Fruit fly (Drosophila melanogaster) whole organism, wandering third instar larva: ENCODE measurements around the gene ChAT.
A peak's percentile ranks its signal among the peaks of the same experiment; 100 is the strongest.

Experiments
- Abd-B ChIP-seq: fragments of >200 bp; optimal IDR thresholded peaks from 2 replicates; lab custom pipeline; 2017; ENCODE audit warnings: missing biosample characterization, missing genetic modification characterization
- CG32264 ChIP-seq: fragments of 200-800 bp; sonication (Bioruptor generic); optimal IDR thresholded peaks from 2 replicates; lab custom pipeline; 2016; ENCODE audit warnings: missing biosample characterization, missing genetic modification characterization
- CG9705 ChIP-seq: fragments of 200-800 bp; sonication (Bioruptor generic); optimal IDR thresholded peaks from 2 replicates; lab custom pipeline; 2018; ENCODE audit warnings: missing biosample characterization, mild to moderate bottlenecking, missing genetic modification characterization
- CrebA ChIP-seq: fragments of 200-800 bp; sonication (Bioruptor generic); optimal IDR thresholded peaks from 2 replicates; lab custom pipeline; 2016; ENCODE audit warnings: missing biosample characterization, mild to moderate bottlenecking, missing genetic modification characterization, borderline replicate concordance
- Dfd ChIP-seq: fragments of >200 bp; optimal IDR thresholded peaks from 2 replicates; lab custom pipeline; 2017; ENCODE audit warnings: missing biosample characterization, missing genetic modification characterization
- GATAd ChIP-seq: sonication (Bioruptor generic); optimal IDR thresholded peaks from 2 replicates; lab custom pipeline; 2016; ENCODE audit warnings: missing biosample characterization, missing genetic modification characterization
- HLH106 ChIP-seq: fragments of 200-800 bp; optimal IDR thresholded peaks from 3 replicates; lab custom pipeline; 2019; ENCODE audit warnings: missing biosample characterization, mild to moderate bottlenecking, missing genetic modification characterization, moderate library complexity
- Hnf4 ChIP-seq: fragments of 200-800 bp; sonication (Bioruptor generic); optimal IDR thresholded peaks from 2 replicates; lab custom pipeline; 2016; ENCODE audit warnings: missing biosample characterization, mild to moderate bottlenecking, missing genetic modification characterization
- Hr78 ChIP-seq: fragments of >200 bp; optimal IDR thresholded peaks from 2 replicates; lab custom pipeline; 2017; ENCODE audit warnings: missing biosample characterization, missing genetic modification characterization
- Hr83 ChIP-seq: fragments of 200-300 bp; sonication (Bioruptor generic); optimal IDR thresholded peaks from 2 replicates; lab custom pipeline; 2016; ENCODE audit warnings: missing biosample characterization, mild to moderate bottlenecking, missing genetic modification characterization, moderate library complexity; ENCODE audit not compliant: poor library complexity, severe bottlenecking
- Jra ChIP-seq: sonication (Bioruptor generic); optimal IDR thresholded peaks from 2 replicates; lab custom pipeline; 2016; ENCODE audit warnings: missing biosample characterization, missing genetic modification characterization
- Mio ChIP-seq: sonication (Bioruptor generic); optimal IDR thresholded peaks from 2 replicates; lab custom pipeline; 2016; ENCODE audit warnings: missing biosample characterization, missing genetic modification characterization
- Myc ChIP-seq: fragments of >200 bp; optimal IDR thresholded peaks from 2 replicates; lab custom pipeline; 2017
- OdsH ChIP-seq: fragments of 200-800 bp; sonication (Bioruptor generic); optimal IDR thresholded peaks from 2 replicates; lab custom pipeline; 2016; ENCODE audit warnings: missing biosample characterization, mild to moderate bottlenecking, missing genetic modification characterization
- Rel ChIP-seq, 2 experiments: fragments of 200-800 bp; sonication (Bioruptor generic) in 1 of 2; optimal IDR thresholded peaks; 2 replicates in 1 of 2; 3 replicates in 1 of 2; lab custom pipeline; 2016 to 2019; ENCODE audit warnings: mild to moderate bottlenecking in 2 of 2, missing biosample characterization in 2 of 2, missing genetic modification characterization in 2 of 2, moderate library complexity in 1 of 2
- Sp1 ChIP-seq: fragments of 200-800 bp; sonication (Bioruptor generic); optimal IDR thresholded peaks from 3 replicates; lab custom pipeline; 2019; ENCODE audit warnings: missing biosample characterization, mild to moderate bottlenecking, missing genetic modification characterization, moderate library complexity
- Vsx2 ChIP-seq: fragments of 200-300, 225-300 bp; sonication (Bioruptor generic); optimal IDR thresholded peaks from 2 replicates; lab custom pipeline; 2018; ENCODE audit warnings: missing biosample characterization, missing genetic modification characterization; ENCODE audit not compliant: partially characterized antibody
- br ChIP-seq: fragments of 200-800 bp; sonication (Bioruptor generic); optimal IDR thresholded peaks from 2 replicates; lab custom pipeline; 2016; ENCODE audit warnings: missing biosample characterization, missing genetic modification characterization
- brk ChIP-seq: fragments of 200-800 bp; sonication (Bioruptor generic); optimal IDR thresholded peaks from 2 replicates; lab custom pipeline; 2016; ENCODE audit warnings: missing biosample characterization, mild to moderate bottlenecking, missing genetic modification characterization
- dl ChIP-seq, 2 experiments: fragments of 175-275, 200-275 bp in 1 of 2; fragments of 200-275 bp in 1 of 2; sonication (Bioruptor generic); optimal IDR thresholded peaks; lab custom pipeline; 2018; ENCODE audit warnings: mild to moderate bottlenecking in 2 of 2, missing biosample characterization in 2 of 2, missing genetic modification characterization in 2 of 2, moderate library complexity in 2 of 2; ENCODE audit not compliant: partially characterized antibody in 2 of 2, insufficient read depth in 1 of 2
- dmrt93B ChIP-seq: fragments of 200-800 bp; sonication (Bioruptor generic); optimal IDR thresholded peaks from 2 replicates; lab custom pipeline; 2018; ENCODE audit warnings: missing biosample characterization, mild to moderate bottlenecking, missing genetic modification characterization
- dsf ChIP-seq: sonication (Bioruptor generic); optimal IDR thresholded peaks from 2 replicates; lab custom pipeline; 2016; ENCODE audit warnings: missing biosample characterization, missing genetic modification characterization, borderline replicate concordance
- ey ChIP-seq: fragments of 200-800 bp; sonication (Bioruptor generic); optimal IDR thresholded peaks from 2 replicates; lab custom pipeline; 2016; ENCODE audit warnings: missing biosample characterization, missing genetic modification characterization
- foxo ChIP-seq, 2 experiments: fragments of 200-800 bp; sonication (Bioruptor generic); optimal IDR thresholded peaks; 2 replicates in 1 of 2; 3 replicates in 1 of 2; lab custom pipeline; 2016 to 2017; ENCODE audit warnings: missing biosample characterization in 2 of 2, missing genetic modification characterization in 2 of 2
- fru ChIP-seq: fragments of 200-800 bp; sonication (Bioruptor generic); optimal IDR thresholded peaks from 3 replicates; lab custom pipeline; 2016; ENCODE audit warnings: missing biosample characterization, mild to moderate bottlenecking, missing genetic modification characterization
- h ChIP-seq: fragments of 200-800 bp; sonication (Bioruptor generic); optimal IDR thresholded peaks from 3 replicates; lab custom pipeline; 2016; ENCODE audit warnings: missing biosample characterization, mild to moderate bottlenecking, missing genetic modification characterization
- jim ChIP-seq: fragments of 175-275, 200-325 bp; sonication (Bioruptor generic); optimal IDR thresholded peaks from 2 replicates; lab custom pipeline; 2016; ENCODE audit warnings: missing biosample characterization, mild to moderate bottlenecking, missing genetic modification characterization
- lola ChIP-seq: fragments of >200 bp; optimal IDR thresholded peaks from 2 replicates; lab custom pipeline; 2017; ENCODE audit warnings: missing biosample characterization, missing genetic modification characterization
- pan ChIP-seq: fragments of >200 bp; optimal IDR thresholded peaks from 2 replicates; lab custom pipeline; 2017
- psq ChIP-seq: fragments of 200-800 bp; sonication (Bioruptor generic); optimal IDR thresholded peaks from 3 replicates; lab custom pipeline; 2017; ENCODE audit warnings: missing biosample characterization, mild to moderate bottlenecking, missing genetic modification characterization, moderate library complexity
- rgr ChIP-seq: fragments of 200-800 bp; sonication (Bioruptor generic); optimal IDR thresholded peaks from 3 replicates; lab custom pipeline; 2016; ENCODE audit warnings: missing biosample characterization, mild to moderate bottlenecking, missing genetic modification characterization
- sage ChIP-seq: fragments of 200-800 bp; sonication (Bioruptor generic); optimal IDR thresholded peaks from 2 replicates; lab custom pipeline; 2016; ENCODE audit warnings: missing biosample characterization, mild to moderate bottlenecking, missing genetic modification characterization
- sv ChIP-seq: fragments of 200-800 bp; sonication (Bioruptor generic); optimal IDR thresholded peaks from 3 replicates; lab custom pipeline; 2016; ENCODE audit warnings: missing biosample characterization, missing genetic modification characterization
- tai ChIP-seq: sonication (Bioruptor generic); optimal IDR thresholded peaks from 2 replicates; lab custom pipeline; 2016; ENCODE audit warnings: missing biosample characterization, missing genetic modification characterization
- usp ChIP-seq: fragments of >200 bp; optimal IDR thresholded peaks from 2 replicates; lab custom pipeline; 2017; ENCODE audit warnings: missing biosample characterization, missing genetic modification characterization
- woc ChIP-seq: sonication (Bioruptor generic); optimal IDR thresholded peaks from 2 replicates; lab custom pipeline; 2016; ENCODE audit warnings: missing biosample characterization, mild to moderate bottlenecking, missing genetic modification characterization

Gene ChAT

dm6 chr3R:18671112-18671729, 34.1 kb upstream of the ChAT start, which contains the start of gene CG31230:
TSS of gene CG31230 (plus strand) at chr3R:18671679.
- no peak for TF ChIP-seq Jra
- TF ChIP-seq dl (GFP tag; optimal IDR thresholded peaks at IDR 0.05; lab: Kevin White, UChicago; ENCODE audit: insufficient read depth in 1 of 2, partially characterized antibody in 2 of 2): no peak
- no peak for TF ChIP-seq Hr83
- TF ChIP-seq ey (GFP tag; lab: Kevin White, UChicago): no peak
- no peak for TF ChIP-seq dmrt93B
- TF ChIP-seq HLH106: no peak
- no peak for TF ChIP-seq Hr78 (GFP tag; lab: Kevin White, UChicago)
- TF ChIP-seq GATAd (GFP tag; lab: Kevin White, UChicago): no peak
- TF ChIP-seq tai: no peak
- TF ChIP-seq sage: no peak
- no peak for TF ChIP-seq sv (GFP tag; lab: Kevin White, UChicago)
- TF ChIP-seq fru (GFP tag; lab: Kevin White, UChicago): no peak
- no peak for TF ChIP-seq Vsx2 (GFP tag; lab: Kevin White, UChicago)
- no peak for TF ChIP-seq Sp1 (GFP tag; lab: Kevin White, UChicago)
- no peak for TF ChIP-seq Abd-B

dm6 chr3R:18677500-18677940, 27.8 kb upstream of the ChAT start, which contains the start of the genes dind and CG7706:
TSS of gene dind (minus strand) at chr3R:18677539.
TSS of gene CG7706 (plus strand) at chr3R:18677818.
- TF ChIP-seq Hr78 (GFP tag; lab: Kevin White, UChicago) (no peak), Vsx2 (GFP tag; lab: Kevin White, UChicago) (no peak), woc (no peak), Myc (lab: Kevin White, UChicago) (peak; percentile 80), Rel (GFP tag; optimal IDR thresholded peaks at IDR 0.05; lab: Kevin White, UChicago) (no peak), Rel (tag; optimal IDR thresholded peaks at IDR 0.05; lab: Kevin White, UChicago) (no peak)

- TF ChIP-seq Hr83: no peak
- TF ChIP-seq dsf: no peak
- no peak for TF ChIP-seq usp (GFP tag; lab: Kevin White, UChicago)
- no peak for TF ChIP-seq rgr (GFP tag; lab: Kevin White, UChicago)
- TF ChIP-seq sv (GFP tag; lab: Kevin White, UChicago): no peak
- TF ChIP-seq br (GFP tag; lab: Kevin White, UChicago): no peak
- no peak for TF ChIP-seq CG32264 (GFP tag; lab: Kevin White, UChicago)
- TF ChIP-seq jim (GFP tag; lab: Kevin White, UChicago): no peak
- no peak for TF ChIP-seq Jra
- TF ChIP-seq Abd-B: no peak
- TF ChIP-seq lola (GFP tag; lab: Kevin White, UChicago): no peak
- no peak for TF ChIP-seq dmrt93B
- no peak for TF ChIP-seq Dfd (GFP tag; lab: Kevin White, UChicago)
- no peak for TF ChIP-seq Sp1 (GFP tag; lab: Kevin White, UChicago)
- TF ChIP-seq Hnf4 (GFP tag; lab: Kevin White, UChicago): no peak
- TF ChIP-seq GATAd (GFP tag; lab: Kevin White, UChicago): no peak
- TF ChIP-seq CrebA (GFP tag; lab: Kevin White, UChicago): no peak
Observed at dm6 chr3R:18680332-18680731, 25.0 kb upstream of the ChAT start, which contains the start of the genes CG46318 and ChT. TSS of gene CG46318 (plus strand) at chr3R:18680604. TSS of gene ChT (plus strand) at chr3R:18680604.

DNA sequence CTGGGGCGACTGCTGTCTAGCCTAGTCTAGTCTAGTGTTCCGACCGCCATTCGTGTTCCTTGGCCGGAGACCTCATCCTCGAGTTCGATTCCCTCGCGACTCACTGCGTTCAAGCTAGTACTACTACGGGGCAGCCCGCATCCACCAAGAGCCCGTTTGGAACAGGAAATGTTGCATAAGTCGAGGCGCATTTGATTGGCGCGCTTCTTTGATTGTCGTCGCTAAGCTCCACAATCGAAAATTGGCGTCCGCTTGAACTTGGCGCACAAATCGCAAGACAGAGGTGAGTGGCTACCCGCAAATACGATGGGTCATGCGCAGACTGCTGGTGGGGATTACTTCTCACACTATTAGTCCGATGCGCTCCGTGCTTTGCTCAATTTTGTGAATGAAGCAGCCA, 24.2 kb upstream of the ChAT start:
- TF ChIP-seq Jra: no peak
- TF ChIP-seq h (GFP tag; lab: Kevin White, UChicago): no peak
- TF ChIP-seq Abd-B: no peak
- no peak for TF ChIP-seq Hnf4 (GFP tag; lab: Kevin White, UChicago)
- no peak for TF ChIP-seq Dfd (GFP tag; lab: Kevin White, UChicago)
- TF ChIP-seq sage: no peak
- TF ChIP-seq fru (GFP tag; lab: Kevin White, UChicago): no peak
- no peak for TF ChIP-seq dl (GFP tag; optimal IDR thresholded peaks at IDR 0.05; lab: Kevin White, UChicago; ENCODE audit: insufficient read depth in 1 of 2, partially characterized antibody in 2 of 2)
- no peak for TF ChIP-seq br (GFP tag; lab: Kevin White, UChicago)
- TF ChIP-seq Hr78 (GFP tag; lab: Kevin White, UChicago): no peak

DNA sequence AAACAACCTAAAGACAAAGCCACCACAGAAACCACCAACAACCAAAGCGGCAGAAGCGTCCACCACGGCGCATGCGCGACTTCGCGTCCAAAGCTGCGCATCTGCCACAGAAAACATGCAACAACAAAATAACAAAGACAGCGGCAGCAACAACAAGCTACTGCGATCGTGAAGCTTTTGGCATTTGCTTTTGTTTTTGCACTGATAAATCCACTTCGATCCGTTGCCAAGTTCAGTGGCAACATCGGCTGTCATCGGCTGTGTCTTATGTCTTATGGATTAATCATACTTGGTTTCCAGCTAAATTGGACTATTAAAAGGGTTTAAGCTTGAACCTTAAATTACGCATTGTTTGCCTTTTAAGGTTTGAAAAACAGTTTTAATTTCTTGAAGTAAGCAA, 12.7 kb upstream of the ChAT start, which contains the start of gene Muc91C:
Gene Muc91C (minus strand): TSS at position 101 of the 400 bp plus-strand sequence.
- no peak for TF ChIP-seq Sp1 (GFP tag; lab: Kevin White, UChicago)
- no peak for TF ChIP-seq CG9705 (GFP tag; lab: Kevin White, UChicago)
- TF ChIP-seq ey (GFP tag; lab: Kevin White, UChicago): no peak
- no peak for TF ChIP-seq lola (GFP tag; lab: Kevin White, UChicago)
- TF ChIP-seq OdsH (GFP tag; lab: Kevin White, UChicago): no peak
- no peak for TF ChIP-seq psq (GFP tag; lab: Kevin White, UChicago)
- TF ChIP-seq GATAd (GFP tag; lab: Kevin White, UChicago): no peak
- no peak for TF ChIP-seq Jra
- no peak for TF ChIP-seq dl (GFP tag; optimal IDR thresholded peaks at IDR 0.05; lab: Kevin White, UChicago; ENCODE audit: insufficient read depth in 1 of 2, partially characterized antibody in 2 of 2)
- no peak for TF ChIP-seq pan (lab: Kevin White, UChicago)
- no peak for TF ChIP-seq CG32264 (GFP tag; lab: Kevin White, UChicago)
- no peak for TF ChIP-seq dmrt93B
- no peak for TF ChIP-seq rgr (GFP tag; lab: Kevin White, UChicago)
- no peak for TF ChIP-seq foxo (GFP tag; optimal IDR thresholded peaks at IDR 0.05; lab: Kevin White, UChicago)
- no peak for TF ChIP-seq Hr78 (GFP tag; lab: Kevin White, UChicago)
- no peak for TF ChIP-seq usp (GFP tag; lab: Kevin White, UChicago)
- no peak for TF ChIP-seq HLH106
- no peak for TF ChIP-seq Mio (GFP tag; lab: Kevin White, UChicago)
- TF ChIP-seq brk (GFP tag; lab: Kevin White, UChicago): no peak
- no peak for TF ChIP-seq tai
